Fruit fly (Drosophila melanogaster) whole organism, embryonic: ENCODE data around the gene Vajk3.

Experiments used
- Abd-B ChIP-seq: fragments of 200-800 bp; sonication (Bioruptor generic); optimal IDR thresholded peaks from 2 replicates; lab custom pipeline; 2018; ENCODE audit warnings: missing biosample characterization, mild to moderate bottlenecking, missing genetic modification characterization, moderate library complexity
- CG10274 ChIP-seq: fragments of 200-800 bp; sonication (Bioruptor generic); optimal IDR thresholded peaks from 3 replicates; lab custom pipeline; 2017; ENCODE audit warnings: missing biosample characterization, mild to moderate bottlenecking, missing genetic modification characterization
- CG10543 ChIP-seq: fragments of 200-800 bp; sonication (Bioruptor generic); optimal IDR thresholded peaks from 3 replicates; lab custom pipeline; 2017; ENCODE audit warnings: missing biosample characterization, mild to moderate bottlenecking, missing genetic modification characterization, moderate library complexity
- CG12155 ChIP-seq: fragments of 200-800 bp; sonication (Bioruptor generic); optimal IDR thresholded peaks from 3 replicates; lab custom pipeline; 2016; ENCODE audit warnings: missing biosample characterization, missing genetic modification characterization
- CG14710 ChIP-seq: fragments of 200-800 bp; sonication (Bioruptor generic); optimal IDR thresholded peaks from 3 replicates; lab custom pipeline; 2019; ENCODE audit warnings: missing biosample characterization, mild to moderate bottlenecking, missing genetic modification characterization, moderate library complexity
- CG1529 ChIP-seq: fragments of 200-800 bp; sonication (Bioruptor generic); optimal IDR thresholded peaks from 3 replicates; lab custom pipeline; 2018; ENCODE audit warnings: missing biosample characterization, missing genetic modification characterization
- CG17612 ChIP-seq: fragments of 200-800 bp; sonication (Bioruptor generic); IDR thresholded peaks from 2 replicates; pipeline ENCODE4 v1.3.6; 2022; ENCODE audit warnings: missing biosample characterization, missing genetic modification characterization
- CG17802 ChIP-seq: fragments of 200-800 bp; sonication (Bioruptor generic); optimal IDR thresholded peaks from 2 replicates; lab custom pipeline; 2018; ENCODE audit warnings: missing biosample characterization, mild to moderate bottlenecking, missing genetic modification characterization, moderate library complexity
- CG18011 ChIP-seq: fragments of 200-800 bp; sonication (Bioruptor generic); optimal IDR thresholded peaks from 2 replicates; lab custom pipeline; 2017; ENCODE audit warnings: missing biosample characterization, missing genetic modification characterization, mild to moderate bottlenecking, moderate library complexity, missing genotype
- CG18262 ChIP-seq: fragments of 200-800 bp; optimal IDR thresholded peaks from 3 replicates; lab custom pipeline; 2019; ENCODE audit warnings: missing biosample characterization, mild to moderate bottlenecking, missing genetic modification characterization, moderate library complexity
- CG1832 ChIP-seq: fragments of 200-800 bp; sonication (Bioruptor generic); optimal IDR thresholded peaks from 2 replicates; lab custom pipeline; 2017; ENCODE audit warnings: missing biosample characterization, mild to moderate bottlenecking, missing genetic modification characterization, inconsistent platforms
- CG2712 ChIP-seq: fragments of 200-800 bp; optimal IDR thresholded peaks from 3 replicates; lab custom pipeline; 2019; ENCODE audit warnings: missing biosample characterization, mild to moderate bottlenecking, missing genetic modification characterization, moderate library complexity
- CG3163 ChIP-seq: fragments of 200-800 bp; sonication (Bioruptor generic); optimal IDR thresholded peaks from 3 replicates; lab custom pipeline; 2016; ENCODE audit warnings: missing biosample characterization, missing genetic modification characterization
- CG34224 ChIP-seq: fragments of 200-800 bp; sonication (Bioruptor generic); IDR thresholded peaks from 3 replicates; pipeline ENCODE4 v1.3.6; 2022; ENCODE audit warnings: missing biosample characterization, missing genetic modification characterization; ENCODE audit not compliant: partially characterized antibody
- CG34422 ChIP-seq: fragments of 200-800 bp; sonication (Bioruptor generic); IDR thresholded peaks from 3 replicates; pipeline ENCODE4 v1.3.6; 2022; ENCODE audit warnings: missing biosample characterization, missing genetic modification characterization
- CG4424 ChIP-seq: fragments of 200-800 bp; sonication (Bioruptor generic); optimal IDR thresholded peaks from 3 replicates; lab custom pipeline; 2016; ENCODE audit warnings: missing biosample characterization, missing genetic modification characterization
- CG8281 ChIP-seq: fragments of 200-800 bp; sonication (Bioruptor generic); optimal IDR thresholded peaks from 2 replicates; lab custom pipeline; 2018; ENCODE audit warnings: missing biosample characterization, mild to moderate bottlenecking, missing genetic modification characterization, moderate library complexity
- CG9215 ChIP-seq: fragments of 200-800 bp; sonication (Bioruptor generic); IDR thresholded peaks from 2 replicates; pipeline ENCODE4 v1.3.6; 2022; ENCODE audit warnings: missing biosample characterization, missing genetic modification characterization
- CG9817 ChIP-seq: fragments of 200-800 bp; sonication (Bioruptor generic); optimal IDR thresholded peaks from 2 replicates; lab custom pipeline; 2018; ENCODE audit warnings: missing biosample characterization, mild to moderate bottlenecking, missing genetic modification characterization, moderate library complexity
- Dp ChIP-seq: fragments of 200-800 bp; sonication (Bioruptor generic); optimal IDR thresholded peaks from 2 replicates; lab custom pipeline; 2018; ENCODE audit warnings: missing biosample characterization, mild to moderate bottlenecking, missing genetic modification characterization, moderate library complexity
- ERR ChIP-seq: fragments of 200-800 bp; sonication (Bioruptor generic); optimal IDR thresholded peaks from 2 replicates; lab custom pipeline; 2016; ENCODE audit warnings: missing biosample characterization, missing genetic modification characterization
- HLH54F ChIP-seq: fragments of 200-800 bp; sonication (Bioruptor generic); optimal IDR thresholded peaks from 3 replicates; lab custom pipeline; 2016; ENCODE audit warnings: missing biosample characterization, missing genetic modification characterization
- MESR4 ChIP-seq: fragments of 200-800 bp; sonication (Bioruptor generic); optimal IDR thresholded peaks from 2 replicates; lab custom pipeline; 2018; ENCODE audit warnings: missing biosample characterization, mild to moderate bottlenecking, missing genetic modification characterization, moderate library complexity
- Nf-YA ChIP-seq: fragments of 200-800 bp; sonication (Bioruptor generic); IDR thresholded peaks from 2 replicates; pipeline ENCODE4 v1.3.6; 2022; ENCODE audit warnings: missing biosample characterization, missing genetic modification characterization
- Pdp1 ChIP-seq, 2 experiments: fragments of 200-800 bp; sonication (Bioruptor generic); optimal IDR thresholded peaks; 3 replicates each; lab custom pipeline; 2016; ENCODE audit warnings: missing biosample characterization in 2 of 2, missing genetic modification characterization in 2 of 2, mild to moderate bottlenecking in 1 of 2, moderate library complexity in 1 of 2
- Rfx ChIP-seq: fragments of 200-800 bp; sonication (Bioruptor generic); IDR thresholded peaks from 2 replicates; pipeline ENCODE4 v1.3.6; 2022; ENCODE audit warnings: missing biosample characterization, missing genetic modification characterization
- Sox100B ChIP-seq: fragments of 200-800 bp; sonication (Bioruptor generic); optimal IDR thresholded peaks from 3 replicates; lab custom pipeline; 2018; ENCODE audit warnings: missing biosample characterization, mild to moderate bottlenecking, missing genetic modification characterization
- Sox102F ChIP-seq: fragments of 200-800 bp; sonication (Bioruptor generic); optimal IDR thresholded peaks from 2 replicates; lab custom pipeline; 2018; ENCODE audit warnings: missing biosample characterization, mild to moderate bottlenecking, missing genetic modification characterization, moderate library complexity
- Stat92E ChIP-seq, 3 experiments: fragments of >200 bp in 2 of 3; fragments of 200-800 bp in 1 of 3; sonication (Bioruptor generic) in 1 of 3; optimal IDR thresholded peaks; 2 replicates each; lab custom pipeline; 2017 to 2019; ENCODE audit warnings: missing biosample characterization in 3 of 3, missing genetic modification characterization in 3 of 3, mild to moderate bottlenecking in 1 of 3, moderate library complexity in 1 of 3
- ab ChIP-seq: fragments of 200-800 bp; sonication (Bioruptor generic); optimal IDR thresholded peaks from 2 replicates; lab custom pipeline; 2016; ENCODE audit warnings: missing biosample characterization, missing genetic modification characterization
- al ChIP-seq: fragments of 200-800 bp; sonication (Bioruptor generic); IDR thresholded peaks from 2 replicates; pipeline ENCODE4 v1.3.6; 2022; ENCODE audit warnings: missing biosample characterization, missing genetic modification characterization
- ara ChIP-seq: fragments of 200-800 bp; sonication (Bioruptor generic); IDR thresholded peaks from 2 replicates; pipeline ENCODE4 v1.3.6; 2022; ENCODE audit warnings: missing biosample characterization, missing genetic modification characterization
- chif ChIP-seq, 2 experiments: fragments of 200-800 bp; sonication (Bioruptor generic); optimal IDR thresholded peaks; 3 replicates each; lab custom pipeline; 2016; ENCODE audit warnings: missing biosample characterization in 2 of 2, missing genetic modification characterization in 2 of 2
- chm ChIP-seq: fragments of 200-800 bp; sonication (Bioruptor generic); IDR thresholded peaks from 2 replicates; pipeline ENCODE4 v1.3.6; 2022; ENCODE audit warnings: missing biosample characterization, missing genetic modification characterization
- dan ChIP-seq: fragments of 200-800 bp; sonication (Bioruptor generic); IDR thresholded peaks from 2 replicates; pipeline ENCODE4 v1.3.6; 2022; ENCODE audit warnings: missing biosample characterization, missing genetic modification characterization
- disco-r ChIP-seq: fragments of 200-800 bp; sonication (Bioruptor generic); optimal IDR thresholded peaks from 2 replicates; lab custom pipeline; 2016; ENCODE audit warnings: missing biosample characterization, missing genetic modification characterization
- gem ChIP-seq: fragments of 200-800 bp; sonication (Bioruptor generic); optimal IDR thresholded peaks from 2 replicates; lab custom pipeline; 2019; ENCODE audit warnings: missing biosample characterization, mild to moderate bottlenecking, missing genetic modification characterization, moderate library complexity
- gro ChIP-seq: fragments of 200-800 bp; sonication (Bioruptor generic); optimal IDR thresholded peaks from 2 replicates; lab custom pipeline; 2016; ENCODE audit warnings: missing biosample characterization, missing genetic modification characterization
- lab ChIP-seq: fragments of 200-800 bp; sonication (Bioruptor generic); optimal IDR thresholded peaks from 3 replicates; lab custom pipeline; 2017; ENCODE audit warnings: missing biosample characterization, missing genetic modification characterization, mild to moderate bottlenecking, moderate library complexity, missing genetic modification reagents
- mirr ChIP-seq: fragments of 200-800 bp; sonication (Bioruptor generic); optimal IDR thresholded peaks from 3 replicates; lab custom pipeline; 2018; ENCODE audit warnings: missing biosample characterization, mild to moderate bottlenecking, missing genetic modification characterization
- mld ChIP-seq: fragments of 200-800 bp; sonication (Bioruptor generic); IDR thresholded peaks from 3 replicates; pipeline ENCODE4 v1.3.6; 2022; ENCODE audit warnings: missing biosample characterization, missing genetic modification characterization; ENCODE audit not compliant: partially characterized antibody
- nmo ChIP-seq: fragments of 200-800 bp; sonication (Bioruptor generic); optimal IDR thresholded peaks from 2 replicates; lab custom pipeline; 2018; ENCODE audit warnings: missing biosample characterization, mild to moderate bottlenecking, missing genetic modification characterization, moderate library complexity
- oc ChIP-seq: fragments of 200-800 bp; sonication (Bioruptor generic); optimal IDR thresholded peaks from 2 replicates; lab custom pipeline; 2018; ENCODE audit warnings: missing biosample characterization, mild to moderate bottlenecking, missing genetic modification characterization, moderate library complexity
- phol ChIP-seq: fragments of 200-800 bp; sonication (Bioruptor generic); optimal IDR thresholded peaks from 3 replicates; lab custom pipeline; 2018; ENCODE audit warnings: missing biosample characterization, mild to moderate bottlenecking, missing genetic modification characterization, moderate library complexity
- row ChIP-seq: fragments of 200-800 bp; sonication (Bioruptor generic); IDR thresholded peaks from 3 replicates; pipeline ENCODE4 v1.3.6; 2022; ENCODE audit warnings: missing biosample characterization, missing genetic modification characterization
- sd ChIP-seq: fragments of 200-800 bp; sonication (Bioruptor generic); optimal IDR thresholded peaks from 3 replicates; lab custom pipeline; 2018; ENCODE audit warnings: missing biosample characterization, mild to moderate bottlenecking, missing genetic modification characterization, moderate library complexity
- slp2 ChIP-seq: fragments of 200-800 bp; sonication (Bioruptor generic); optimal IDR thresholded peaks from 2 replicates; lab custom pipeline; 2016; ENCODE audit warnings: missing biosample characterization, missing genetic modification characterization
- wek ChIP-seq: fragments of 200-800 bp; sonication (Bioruptor generic); optimal IDR thresholded peaks from 3 replicates; lab custom pipeline; 2018; ENCODE audit warnings: missing biosample characterization, mild to moderate bottlenecking, missing genetic modification characterization, moderate library complexity

Vajk3 gene

dm6 chr2L:13905072-13905847 is 42.0 kb downstream of the Vajk3 start, which contains the start of gene Ance (continued):
- TF ChIP-seq HLH54F (GFP tag; lab: Kevin White, UChicago), result no peak
- no peak for TF ChIP-seq slp2 (GFP tag; lab: Kevin White, UChicago)
- TF ChIP-seq CG17612 (GFP tag; lab: Robert Waterston, UW), result no peak
- no peak for TF ChIP-seq CG4424 (GFP tag; lab: Kevin White, UChicago)
- no peak for TF ChIP-seq Dp
- no peak for TF ChIP-seq Sox102F (GFP tag; lab: Kevin White, UChicago)
- TF ChIP-seq phol (tag; lab: Kevin White, UChicago), result peak; percentile 13
- TF ChIP-seq Nf-YA, result no peak
- TF ChIP-seq CG14710 (tag; lab: Kevin White, UChicago), result no peak
- no peak for TF ChIP-seq CG8281
- TF ChIP-seq dan (GFP tag; lab: Robert Waterston, UW), result no peak
- 0 out of 2 replicates have a peak, but pooled peaks have one; percentile 30 for TF ChIP-seq chm (GFP tag; lab: Robert Waterston, UW)
- TF ChIP-seq CG1832 (GFP tag; lab: Kevin White, UChicago), result no peak
- no peak for TF ChIP-seq CG17802
- peak; percentile 50 for TF ChIP-seq CG9817 (tag; lab: Kevin White, UChicago)
- peak; percentile 38 for TF ChIP-seq lab (GFP tag; lab: Kevin White, UChicago)
- TF ChIP-seq Stat92E (GFP tag; optimal IDR thresholded peaks at IDR 0.05; lab: Kevin White, UChicago), result peak in 1 of 3 experiments; percentile 41
- TF ChIP-seq row, result peak; percentile 77
- no peak for TF ChIP-seq CG10274
- TF ChIP-seq ara (GFP tag; lab: Robert Waterston, UW), result no peak
- TF ChIP-seq CG18262 (tag; lab: Kevin White, UChicago), result peak; percentile 40
- TF ChIP-seq Pdp1 (GFP tag; optimal IDR thresholded peaks at IDR 0.05; lab: Kevin White, UChicago), result peak in 1 of 2 experiments; percentile 0
- peak; percentile 35 for TF ChIP-seq Abd-B (GFP tag; lab: Kevin White, UChicago)
- peak; percentile 27 for TF ChIP-seq CG12155 (GFP tag; lab: Kevin White, UChicago)
- no peak for TF ChIP-seq CG1529
- no peak for TF ChIP-seq Sox100B (GFP tag; lab: Kevin White, UChicago)
- no peak for TF ChIP-seq ERR
- no peak for TF ChIP-seq disco-r (GFP tag; lab: Kevin White, UChicago)
- peak; percentile 39; the same call in 1 of the 2 replicates for TF ChIP-seq CG9215 (GFP tag; lab: Robert Waterston, UW)
- peak; percentile 56 for TF ChIP-seq gro (GFP tag; lab: Kevin White, UChicago)
- peak; percentile 20 for TF ChIP-seq CG3163 (GFP tag; lab: Kevin White, UChicago)
- TF ChIP-seq CG34224 (GFP tag; lab: Robert Waterston, UW), result no peak
- no peak for TF ChIP-seq mld (GFP tag; lab: Robert Waterston, UW)
- no peak for TF ChIP-seq wek
- no peak for TF ChIP-seq CG2712
- TF ChIP-seq CG10543 (GFP tag; lab: Kevin White, UChicago), result peak; percentile 23
- TF ChIP-seq oc, result peak; percentile 62
- no peak for TF ChIP-seq MESR4 (GFP tag; lab: Kevin White, UChicago)
- peak; percentile 68 for TF ChIP-seq CG18011 (GFP tag; lab: Kevin White, UChicago)
- peak; percentile 73 for TF ChIP-seq nmo (GFP tag; lab: Kevin White, UChicago)
- TF ChIP-seq sd (tag; lab: Kevin White, UChicago), result no peak
- peak; percentile 27; the same call in 1 of the 3 replicates for TF ChIP-seq CG34422
- peak; percentile 78 for TF ChIP-seq Rfx (GFP tag; lab: Robert Waterston, UW)
- TF ChIP-seq ab, result no peak
- peak; percentile 58 for TF ChIP-seq gem (tag; lab: Kevin White, UChicago)
- TF ChIP-seq chif (GFP tag; optimal IDR thresholded peaks at IDR 0.05; lab: Kevin White, UChicago), result no peak
- TF ChIP-seq al (GFP tag; lab: Robert Waterston, UW), result peak; percentile 57; the same call in 1 of the 2 replicates
- no peak for TF ChIP-seq mirr (GFP tag; lab: Kevin White, UChicago)
